Worm (Caenorhabditis elegans): ENCODE measurements around the gene emb-1.
A peak's percentile ranks its signal among the peaks of the same experiment; 100 is the strongest.

The emb-1 gene

ce11 chrIII:5159505-5159904 lies 13.7 kb upstream of the emb-1 start, which contains the start of gene T10F2.5:
TSS of gene T10F2.5 (minus strand) at chrIII:5159605.
- TF ChIP-seq drap-1 (GFP tag; optimal IDR thresholded peaks at IDR 0.05) (no peak), lin-32 (GFP tag; optimal IDR thresholded peaks at IDR 0.05) (no peak), cnd-1 (tag; optimal IDR thresholded peaks at IDR 0.05) (no peak), blmp-1 (tag; optimal IDR thresholded peaks at IDR 0.05) (no peak), zip-8 (tag; optimal IDR thresholded peaks at IDR 0.05) (no peak), nhr-2 (tag; optimal IDR thresholded peaks at IDR 0.05) (no peak), bed-3 (GFP tag; optimal IDR thresholded peaks at IDR 0.05) (no peak), ceh-43 (GFP tag; optimal IDR thresholded peaks at IDR 0.05) (no peak), mep-1 (tag; optimal IDR thresholded peaks at IDR 0.05) (no peak), nhr-76 (tag; optimal IDR thresholded peaks at IDR 0.05) (no peak)

- TF ChIP-seq bed-3 (GFP tag; optimal IDR thresholded peaks at IDR 0.05) = no peak
- TF ChIP-seq cnd-1 (tag; optimal IDR thresholded peaks at IDR 0.05) = no peak
- no peak for TF ChIP-seq ham-2 (GFP tag; optimal IDR thresholded peaks at IDR 0.05)
- TF ChIP-seq ceh-83 (GFP tag; optimal IDR thresholded peaks at IDR 0.05) = no peak
- no peak for TF ChIP-seq lin-32 (GFP tag; optimal IDR thresholded peaks at IDR 0.05)
Observed at ce11 chrIII:5160803-5161202, 12.4 kb upstream of the emb-1 start.

DNA sequence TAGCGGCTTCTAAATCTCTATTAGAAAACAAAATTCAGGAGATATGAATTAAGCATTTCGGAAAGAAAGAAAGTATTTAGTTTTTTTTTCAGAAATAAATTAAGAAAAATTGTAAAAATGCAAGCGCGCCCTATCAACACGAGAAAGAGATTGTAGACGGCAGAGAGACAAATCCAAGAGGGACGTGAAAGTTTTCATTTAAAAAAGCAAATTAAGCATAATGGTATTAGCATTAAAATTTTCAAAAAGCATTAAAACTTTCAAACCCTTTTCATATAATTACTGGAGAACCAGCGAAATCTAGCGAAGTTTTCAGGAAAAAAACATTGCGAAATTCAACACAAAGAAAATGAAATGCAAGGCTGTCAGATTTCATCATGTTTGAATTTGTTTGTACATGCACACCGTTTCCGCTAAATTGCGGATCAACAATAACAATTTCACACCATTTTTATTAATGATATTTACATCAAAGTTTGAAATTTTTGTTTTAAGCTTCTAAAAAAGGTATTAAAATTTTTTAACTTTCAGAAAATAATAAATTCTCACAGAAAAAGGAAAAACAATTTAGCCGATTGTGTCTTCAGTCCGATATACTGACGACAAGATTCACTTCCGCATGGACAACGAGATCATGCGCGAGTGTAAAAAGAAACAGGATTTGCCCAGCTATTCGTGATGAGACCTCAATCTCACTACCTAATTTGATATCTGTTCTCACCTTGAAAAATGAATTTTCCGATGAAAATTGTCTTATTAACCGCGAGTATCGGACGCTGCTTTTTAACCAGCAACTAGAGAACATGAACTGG lies 10.2 kb upstream of the emb-1 start, which contains the start of gene gars-1:
Gene gars-1 (minus strand): TSS at position 808 of the 812 bp plus-strand sequence.
- no peak for TF ChIP-seq ceh-39 (tag; optimal IDR thresholded peaks at IDR 0.05)
- peak; percentile 30 for TF ChIP-seq mep-1 (tag; optimal IDR thresholded peaks at IDR 0.05)
- TF ChIP-seq blmp-1 (tag; optimal IDR thresholded peaks at IDR 0.05) = no peak
- TF ChIP-seq ces-1 (GFP tag; optimal IDR thresholded peaks at IDR 0.05) = peak; percentile 73

ce11 chrIII:5165211-5165610 lies 8.0 kb upstream of the emb-1 start, which contains the start of gene T10F2.2:
TSS of gene T10F2.2 (minus strand) at chrIII:5165311.
- TF ChIP-seq flh-1 (GFP tag; optimal IDR thresholded peaks at IDR 0.05) = no peak
- no peak for TF ChIP-seq elt-3 (tag; optimal IDR thresholded peaks at IDR 0.05)
- no peak for TF ChIP-seq nhr-2 (tag; optimal IDR thresholded peaks at IDR 0.05)
- TF ChIP-seq ham-2 (GFP tag; optimal IDR thresholded peaks at IDR 0.05) = no peak
- no peak for TF ChIP-seq lin-13 (tag; optimal IDR thresholded peaks at IDR 0.05)
- TF ChIP-seq mep-1 (tag; optimal IDR thresholded peaks at IDR 0.05) = no peak
- TF ChIP-seq mls-2 (tag; optimal IDR thresholded peaks at IDR 0.05) = no peak

DNA sequence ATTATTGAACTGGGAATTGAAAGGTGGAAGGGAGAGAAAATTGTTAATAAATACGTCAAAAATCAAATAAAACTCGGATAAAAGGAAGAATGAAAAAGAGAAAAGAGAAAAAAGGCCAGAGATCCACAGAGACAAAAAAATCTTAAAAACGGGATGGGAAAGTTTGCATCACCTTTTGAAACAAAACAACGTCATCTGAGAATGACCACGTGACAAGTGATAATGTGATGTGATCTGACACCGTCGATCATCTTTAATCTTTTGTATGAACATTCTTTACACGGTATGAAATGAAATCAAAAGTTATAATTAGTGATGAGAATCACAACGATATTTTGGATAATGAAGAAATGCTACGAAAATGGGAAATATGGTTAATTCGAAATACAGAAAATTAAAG lies 7.5 kb upstream of the emb-1 start:
- TF ChIP-seq tbx-8 (GFP tag; optimal IDR thresholded peaks at IDR 0.05) = no peak

ce11 chrIII:5169699-5170098 lies 3.5 kb upstream of the emb-1 start, which contains the start of gene ulp-1:
TSS of gene ulp-1 (minus strand) at chrIII:5169799.
- TF ChIP-seq nhr-28 (tag; optimal IDR thresholded peaks at IDR 0.05) (no peak), tbx-8 (GFP tag; optimal IDR thresholded peaks at IDR 0.05) (no peak), lin-32 (GFP tag; optimal IDR thresholded peaks at IDR 0.05) (no peak), unc-120 (tag; optimal IDR thresholded peaks at IDR 0.05; ENCODE audit: poor library complexity, severe bottlenecking) (no peak), elt-1 (tag; optimal IDR thresholded peaks at IDR 0.05; ENCODE audit: borderline replicate concordance, insufficient read depth) (no peak), cnd-1 (tag; optimal IDR thresholded peaks at IDR 0.05) (no peak), mls-2 (tag; optimal IDR thresholded peaks at IDR 0.05) (no peak)

DNA sequence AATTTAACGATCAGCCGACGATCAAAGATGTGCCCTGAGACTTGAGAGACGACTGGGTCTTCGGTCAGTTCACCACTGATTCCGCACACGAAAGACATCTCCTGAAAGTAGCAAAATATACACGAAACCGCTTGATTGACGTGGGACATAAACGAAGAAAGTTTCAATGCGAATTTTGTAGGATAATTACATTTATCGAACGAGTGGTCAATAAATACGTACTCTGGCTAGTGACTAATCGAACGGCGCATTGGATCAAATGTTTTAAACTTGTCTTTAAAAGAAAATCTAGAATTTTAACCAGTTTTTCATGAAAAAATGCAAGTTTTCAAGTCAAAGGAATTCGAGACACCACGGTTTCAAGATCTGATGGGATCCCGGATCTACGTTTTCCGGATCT lies 1.3 kb upstream of the emb-1 start, which contains the start of gene prp-19:
Gene prp-19 (minus strand): TSS at position 101 of the 400 bp plus-strand sequence.
- TF ChIP-seq zip-8 (tag; optimal IDR thresholded peaks at IDR 0.05) (no peak), tbx-8 (GFP tag; optimal IDR thresholded peaks at IDR 0.05) (no peak)

- TF ChIP-seq mep-1 (tag; optimal IDR thresholded peaks at IDR 0.05) = peak; percentile 90
- TF ChIP-seq flh-1 (GFP tag; optimal IDR thresholded peaks at IDR 0.05) = no peak
- no peak for TF ChIP-seq zip-8 (tag; optimal IDR thresholded peaks at IDR 0.05)
- no peak for TF ChIP-seq elt-1 (tag; optimal IDR thresholded peaks at IDR 0.05; ENCODE audit: borderline replicate concordance, insufficient read depth)
- peak; percentile 90 for TF ChIP-seq lin-13 (tag; optimal IDR thresholded peaks at IDR 0.05)
- TF ChIP-seq nhr-76 (tag; optimal IDR thresholded peaks at IDR 0.05) = no peak
- no peak for TF ChIP-seq ceh-43 (GFP tag; optimal IDR thresholded peaks at IDR 0.05)
- peak; percentile 77 for TF ChIP-seq lin-32 (GFP tag; optimal IDR thresholded peaks at IDR 0.05)
- TF ChIP-seq snpc-4 (tag; optimal IDR thresholded peaks at IDR 0.05) = no peak
- no peak for TF ChIP-seq nhr-2 (tag; optimal IDR thresholded peaks at IDR 0.05)
- TF ChIP-seq blmp-1 (tag; optimal IDR thresholded peaks at IDR 0.05) = no peak
- peak; percentile 77 for TF ChIP-seq cnd-1 (tag; optimal IDR thresholded peaks at IDR 0.05)
- peak; percentile 67 for TF ChIP-seq nhr-237 (tag; optimal IDR thresholded peaks at IDR 0.05)
- TF ChIP-seq nhr-12 (tag; optimal IDR thresholded peaks at IDR 0.05) = no peak
- no peak for TF ChIP-seq nhr-28 (tag; optimal IDR thresholded peaks at IDR 0.05)
- TF ChIP-seq sptf-1 (tag; optimal IDR thresholded peaks at IDR 0.05) = peak; percentile 84
- peak; percentile 70 for TF ChIP-seq ceh-39 (tag; optimal IDR thresholded peaks at IDR 0.05)
- TF ChIP-seq sem-2 (GFP tag; optimal IDR thresholded peaks at IDR 0.05) = peak; percentile 29
- peak; percentile 83 for TF ChIP-seq lsy-2 (tag; optimal IDR thresholded peaks at IDR 0.05)
- TF ChIP-seq mls-2 (tag; optimal IDR thresholded peaks at IDR 0.05) = peak; percentile 33
- no peak for TF ChIP-seq elt-3 (tag; optimal IDR thresholded peaks at IDR 0.05)
- peak; percentile 26 for TF ChIP-seq unc-62 (GFP tag; optimal IDR thresholded peaks at IDR 0.05)
- no peak for TF ChIP-seq unc-39 (tag; optimal IDR thresholded peaks at IDR 0.05)
- TF ChIP-seq hlh-1 (tag; optimal IDR thresholded peaks at IDR 0.05) = peak; percentile 40
- peak; percentile 58 for TF ChIP-seq tbx-8 (GFP tag; optimal IDR thresholded peaks at IDR 0.05)
Observed at ce11 chrIII:5172470-5172869, 769 bp upstream of the emb-1 start, which contains the start of gene K10D2.5. TSS of gene K10D2.5 (plus strand) at chrIII:5172720.
